Worm (Caenorhabditis elegans) whole organism, mixed stage, embryonic: ENCODE results near the gene snf-3.

Source experiments
- blmp-1 ChIP-seq: fragments of 150-350 bp; optimal IDR thresholded peaks from 2 replicates; lab custom pipeline; 2014; ENCODE audit warnings: missing biosample characterization, missing genetic modification characterization
- drap-1 ChIP-seq: fragments of 200-800 bp; sonication (Bioruptor generic); optimal IDR thresholded peaks from 3 replicates; lab custom pipeline; 2018; ENCODE audit warnings: mild to moderate bottlenecking, missing genetic modification characterization, missing compliant biosample characterization
- elt-3 ChIP-seq: fragments of 150-350 bp; optimal IDR thresholded peaks from 2 replicates; lab custom pipeline; 2014; ENCODE audit warnings: missing biosample characterization, missing genetic modification characterization
- flh-1 ChIP-seq: fragments of 200-800 bp; sonication (Bioruptor generic); optimal IDR thresholded peaks from 2 replicates; lab custom pipeline; 2018; ENCODE audit warnings: mild to moderate bottlenecking, missing genetic modification characterization, moderate library complexity, missing compliant biosample characterization
- ham-2 ChIP-seq: fragments of 200-800 bp; sonication (Bioruptor generic); optimal IDR thresholded peaks from 2 replicates; lab custom pipeline; 2018; ENCODE audit warnings: mild to moderate bottlenecking, missing genetic modification characterization, missing compliant biosample characterization
- lsy-2 ChIP-seq: fragments of 150-350 bp; optimal IDR thresholded peaks from 2 replicates; lab custom pipeline; 2014; ENCODE audit warnings: missing biosample characterization, missing genetic modification characterization
- nhr-12 ChIP-seq: fragments of 150-350 bp; optimal IDR thresholded peaks from 2 replicates; lab custom pipeline; 2014; ENCODE audit warnings: missing biosample characterization, missing genetic modification characterization
- nhr-2 ChIP-seq: fragments of 150-350 bp; optimal IDR thresholded peaks from 2 replicates; lab custom pipeline; 2014; ENCODE audit warnings: missing biosample characterization, missing genetic modification characterization
- nhr-28 ChIP-seq: fragments of 150-350 bp; optimal IDR thresholded peaks from 2 replicates; lab custom pipeline; 2014; ENCODE audit warnings: missing biosample characterization, missing genetic modification characterization
- nhr-76 ChIP-seq: sonication (generic microtip); optimal IDR thresholded peaks from 2 replicates; lab custom pipeline; 2017; ENCODE audit warnings: missing biosample characterization, missing genetic modification characterization
- pha-4 ChIP-seq: fragments of 150-350 bp; optimal IDR thresholded peaks from 2 replicates; lab custom pipeline; 2018; ENCODE audit warnings: missing biosample characterization, missing genetic modification reagents, missing genetic modification characterization
- snpc-4 ChIP-seq: fragments of 150-350 bp; optimal IDR thresholded peaks from 2 replicates; lab custom pipeline; 2014; ENCODE audit warnings: missing biosample characterization, missing genetic modification characterization
- unc-62 ChIP-seq: fragments of 150-350 bp; optimal IDR thresholded peaks from 2 replicates; lab custom pipeline; 2014; ENCODE audit warnings: missing biosample characterization, missing genetic modification reagents, missing genetic modification characterization
- ztf-11 ChIP-seq: fragments of 150-350 bp; optimal IDR thresholded peaks from 2 replicates; lab custom pipeline; 2014; ENCODE audit warnings: missing biosample characterization, missing genetic modification characterization

DNA sequence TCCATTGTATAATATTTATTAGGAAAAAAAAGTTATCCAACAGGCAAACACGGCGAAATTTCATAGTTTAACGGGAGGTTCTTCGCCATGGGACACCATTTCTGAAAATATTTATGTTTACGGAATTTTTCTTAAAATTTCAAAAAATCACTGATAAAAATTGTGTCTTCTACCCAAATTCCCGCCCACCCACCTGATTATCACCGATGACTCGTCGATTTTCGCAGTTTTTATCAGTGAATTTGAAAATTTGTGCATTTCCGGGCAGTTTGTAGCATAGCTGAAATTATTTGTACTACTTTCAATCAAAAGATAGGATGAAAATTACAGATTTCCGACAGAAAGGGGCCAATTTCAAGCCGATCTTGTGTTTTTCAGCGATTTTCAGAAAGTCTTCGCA is 9.6 kb downstream of the snf-3 start:
- TF ChIP-seq lsy-2 (tag; lab: Kevin White, UChicago) = no peak
- TF ChIP-seq nhr-76 = no peak
- TF ChIP-seq nhr-28 (tag; lab: Kevin White, UChicago) = no peak
- no peak for TF ChIP-seq nhr-12 (tag; lab: Kevin White, UChicago)
- TF ChIP-seq ham-2 (GFP tag; lab: Kevin White, UChicago) = no peak
- TF ChIP-seq snpc-4 (tag; lab: Kevin White, UChicago) = no peak
- TF ChIP-seq flh-1 (GFP tag; lab: Kevin White, UChicago) = no peak
- TF ChIP-seq drap-1 (GFP tag; lab: Kevin White, UChicago) = no peak
- no peak for TF ChIP-seq elt-3 (tag; lab: Kevin White, UChicago)
- no peak for TF ChIP-seq blmp-1 (tag; lab: Kevin White, UChicago)
- no peak for TF ChIP-seq unc-62 (GFP tag; lab: Kevin White, UChicago)
- TF ChIP-seq nhr-2 = no peak
- TF ChIP-seq ztf-11 (tag; lab: Kevin White, UChicago) = no peak
- no peak for TF ChIP-seq pha-4 (tag; lab: Kevin White, UChicago)
